Fruit fly (Drosophila melanogaster) whole organism, prepupa: ENCODE data around the gene CG13784.

ENCODE experiments used
- Eip93F ChIP-seq: fragments of 200-800 bp; sonication (Bioruptor generic); optimal IDR thresholded peaks from 2 replicates; lab custom pipeline; 2016; ENCODE audit warnings: missing biosample characterization, mild to moderate bottlenecking, missing genetic modification characterization
- pdm3 ChIP-seq: fragments of 200-800 bp; sonication (Bioruptor generic); optimal IDR thresholded peaks from 3 replicates; lab custom pipeline; 2016; ENCODE audit warnings: missing biosample characterization, missing genetic modification characterization

dm6 chr2L:7264885-7265540 lies 45.2 kb upstream of the CG13784 start:
- TF ChIP-seq pdm3 (GFP tag; lab: Kevin White, UChicago) (no peak), Eip93F (no peak)
